Fruit fly (Drosophila melanogaster) whole organism, embryonic: ENCODE data around the gene CG6126.

Source experiments
- Antp ChIP-seq: fragments of 200-800 bp; sonication (Bioruptor generic); optimal IDR thresholded peaks from 3 replicates; lab custom pipeline; 2016; ENCODE audit warnings: missing biosample characterization, missing genetic modification characterization
- CG10147 ChIP-seq: fragments of 200-800 bp; sonication (Bioruptor generic); optimal IDR thresholded peaks from 2 replicates; lab custom pipeline; 2019; ENCODE audit warnings: missing biosample characterization, mild to moderate bottlenecking, missing genetic modification characterization, moderate library complexity
- CG11247 ChIP-seq: fragments of 200-800 bp; sonication (Bioruptor generic); IDR thresholded peaks from 2 replicates; pipeline ENCODE4 v1.3.6; 2022; ENCODE audit warnings: missing biosample characterization, missing genetic modification characterization
- CG1233 ChIP-seq: fragments of 200-800 bp; sonication (Bioruptor generic); optimal IDR thresholded peaks from 4 replicates; lab custom pipeline; 2018; ENCODE audit warnings: missing biosample characterization, mild to moderate bottlenecking, missing genetic modification characterization
- CG13296 ChIP-seq: fragments of 200-800 bp; sonication (Bioruptor generic); optimal IDR thresholded peaks from 3 replicates; lab custom pipeline; 2018; ENCODE audit warnings: missing biosample characterization, mild to moderate bottlenecking, missing genetic modification characterization
- CG14667 ChIP-seq: fragments of 200-800 bp; sonication (Bioruptor generic); IDR thresholded peaks from 2 replicates; pipeline ENCODE4 v1.3.6; 2022; ENCODE audit warnings: missing biosample characterization, missing genetic modification characterization
- CG15269 ChIP-seq: fragments of 200-800 bp; sonication (Bioruptor generic); optimal IDR thresholded peaks from 2 replicates; lab custom pipeline; 2018; ENCODE audit warnings: missing biosample characterization, mild to moderate bottlenecking, missing genetic modification characterization, moderate library complexity
- CG15514 ChIP-seq: fragments of 200-800 bp; sonication (Bioruptor generic); optimal IDR thresholded peaks from 3 replicates; lab custom pipeline; 2017; ENCODE audit warnings: missing biosample characterization, missing genetic modification characterization, mild to moderate bottlenecking, moderate library complexity, missing genetic modification reagents
- CG17328 ChIP-seq: fragments of 200-800 bp; sonication (Bioruptor generic); IDR thresholded peaks from 2 replicates; pipeline ENCODE4 v1.3.6; 2022; ENCODE audit warnings: missing biosample characterization, missing genetic modification characterization
- CG2116 ChIP-seq: fragments of 200-800 bp; sonication (Bioruptor generic); optimal IDR thresholded peaks from 3 replicates; lab custom pipeline; 2018; ENCODE audit warnings: missing biosample characterization, mild to moderate bottlenecking, missing genetic modification characterization
- CG2199 ChIP-seq: fragments of 200-800 bp; sonication (Bioruptor generic); IDR thresholded peaks from 3 replicates; pipeline ENCODE4 v1.3.6; 2022; ENCODE audit warnings: missing biosample characterization, missing genetic modification characterization
- CG2889 ChIP-seq: fragments of 200-800 bp; sonication (Bioruptor generic); IDR thresholded peaks from 3 replicates; pipeline ENCODE4 v1.3.6; 2022; ENCODE audit warnings: missing biosample characterization, missing genetic modification characterization
- CG31365 ChIP-seq: fragments of 200-800 bp; sonication (Bioruptor generic); optimal IDR thresholded peaks from 2 replicates; lab custom pipeline; 2018; ENCODE audit warnings: missing biosample characterization, mild to moderate bottlenecking, missing genetic modification characterization
- CG34376 ChIP-seq: fragments of 200-800 bp; sonication (Bioruptor generic); optimal IDR thresholded peaks from 2 replicates; lab custom pipeline; 2018; ENCODE audit warnings: missing biosample characterization, mild to moderate bottlenecking, missing genetic modification characterization
- CG43689 ChIP-seq: fragments of 200-800 bp; sonication (Bioruptor generic); IDR thresholded peaks from 2 replicates; pipeline ENCODE4 v1.3.6; 2022; ENCODE audit warnings: missing biosample characterization, missing genetic modification characterization
- CG4820 ChIP-seq: fragments of 200-800 bp; sonication (Bioruptor generic); optimal IDR thresholded peaks from 3 replicates; lab custom pipeline; 2016; ENCODE audit warnings: missing biosample characterization, missing genetic modification characterization
- CG6175 ChIP-seq: fragments of 200-800 bp; sonication (Bioruptor generic); IDR thresholded peaks from 3 replicates; pipeline ENCODE4 v1.3.6; 2022; ENCODE audit warnings: missing biosample characterization, missing genetic modification characterization
- CG6272 ChIP-seq: fragments of 200-800 bp; sonication (Bioruptor generic); IDR thresholded peaks from 2 replicates; pipeline ENCODE4 v1.3.6; 2022; ENCODE audit warnings: missing biosample characterization, missing genetic modification characterization
- CG6683 ChIP-seq: fragments of 200-800 bp; sonication (Bioruptor generic); optimal IDR thresholded peaks from 2 replicates; lab custom pipeline; 2017; ENCODE audit warnings: missing biosample characterization, mild to moderate bottlenecking, missing genetic modification characterization, missing genetic modification reagents
- CG8359 ChIP-seq: fragments of 200-800 bp; sonication (Bioruptor generic); optimal IDR thresholded peaks from 2 replicates; lab custom pipeline; 2017; ENCODE audit warnings: missing biosample characterization, mild to moderate bottlenecking, missing genetic modification characterization, borderline replicate concordance
- CG9215 ChIP-seq: fragments of 200-800 bp; sonication (Bioruptor generic); IDR thresholded peaks from 2 replicates; pipeline ENCODE4 v1.3.6; 2022; ENCODE audit warnings: missing biosample characterization, missing genetic modification characterization
- CG9876 ChIP-seq: fragments of 200-800 bp; sonication (Bioruptor generic); optimal IDR thresholded peaks from 2 replicates; lab custom pipeline; 2016; ENCODE audit warnings: missing biosample characterization, missing genetic modification characterization
- Gsc ChIP-seq: fragments of 200-800 bp; sonication (Bioruptor generic); IDR thresholded peaks from 2 replicates; pipeline ENCODE4 v1.3.6; 2022; ENCODE audit warnings: missing biosample characterization, missing genetic modification characterization
- Hand ChIP-seq: fragments of 200-800 bp; sonication (Bioruptor generic); optimal IDR thresholded peaks from 2 replicates; lab custom pipeline; 2017; ENCODE audit warnings: mild to moderate bottlenecking, missing biosample characterization, missing genetic modification reagents, missing genetic modification characterization
- HmgD ChIP-seq: fragments of 200-800 bp; sonication (Bioruptor generic); optimal IDR thresholded peaks from 3 replicates; lab custom pipeline; 2016; ENCODE audit warnings: missing biosample characterization, missing genetic modification characterization
- MTF-1 ChIP-seq: fragments of 200-800 bp; sonication (Bioruptor generic); optimal IDR thresholded peaks from 2 replicates; lab custom pipeline; 2018; ENCODE audit warnings: missing biosample characterization, mild to moderate bottlenecking, missing genetic modification characterization, borderline replicate concordance
- Med ChIP-seq: fragments of 200-800 bp; sonication (Bioruptor generic); peaks from one replicate; lab custom pipeline; 2016; ENCODE audit warnings: missing biosample characterization, missing genetic modification characterization, mild to moderate bottlenecking, inconsistent platforms, moderate library complexity
- Mes4 ChIP-seq: fragments of 200-800 bp; sonication (Bioruptor generic); optimal IDR thresholded peaks from 2 replicates; lab custom pipeline; 2016; ENCODE audit warnings: missing biosample characterization, missing genetic modification characterization
- Sox102F ChIP-seq: fragments of 200-800 bp; sonication (Bioruptor generic); optimal IDR thresholded peaks from 2 replicates; lab custom pipeline; 2018; ENCODE audit warnings: missing biosample characterization, mild to moderate bottlenecking, missing genetic modification characterization, moderate library complexity
- Spps ChIP-seq: fragments of 200-800 bp; sonication (Bioruptor generic); optimal IDR thresholded peaks from 2 replicates; lab custom pipeline; 2018; ENCODE audit warnings: missing biosample characterization, mild to moderate bottlenecking, missing genetic modification characterization
- Ssrp ChIP-seq: fragments of 200-800 bp; sonication (Bioruptor generic); optimal IDR thresholded peaks from 2 replicates; lab custom pipeline; 2018; ENCODE audit warnings: missing biosample characterization, mild to moderate bottlenecking, missing genetic modification characterization, moderate library complexity
- Vsx1 ChIP-seq: fragments of 200-800 bp; sonication (Bioruptor generic); optimal IDR thresholded peaks from 2 replicates; lab custom pipeline; 2017; ENCODE audit warnings: missing biosample characterization, mild to moderate bottlenecking, missing genetic modification characterization, missing genetic modification reagents
- Xrp1 ChIP-seq: fragments of 200-800 bp; sonication (Bioruptor generic); IDR thresholded peaks from 2 replicates; pipeline ENCODE4 v1.3.6; 2022; ENCODE audit warnings: missing biosample characterization, missing genetic modification characterization
- abd-A ChIP-seq: fragments of 200-800 bp; sonication (Bioruptor generic); optimal IDR thresholded peaks from 3 replicates; lab custom pipeline; 2019; ENCODE audit warnings: missing biosample characterization, mild to moderate bottlenecking, missing genetic modification characterization, moderate library complexity
- al ChIP-seq: fragments of 200-800 bp; sonication (Bioruptor generic); IDR thresholded peaks from 2 replicates; pipeline ENCODE4 v1.3.6; 2022; ENCODE audit warnings: missing biosample characterization, missing genetic modification characterization
- amos ChIP-seq: fragments of 200-800 bp; sonication (Bioruptor generic); IDR thresholded peaks from 2 replicates; pipeline ENCODE4 v1.3.6; 2022; ENCODE audit warnings: missing biosample characterization, missing genetic modification characterization; ENCODE audit not compliant: partially characterized antibody
- bbx ChIP-seq: fragments of 200-800 bp; sonication (Bioruptor generic); IDR thresholded peaks from 2 replicates; pipeline ENCODE4 v1.3.6; 2022; ENCODE audit warnings: missing biosample characterization, missing genetic modification characterization; ENCODE audit not compliant: partially characterized antibody
- crc ChIP-seq: fragments of 200-800 bp; sonication (Bioruptor generic); optimal IDR thresholded peaks from 2 replicates; lab custom pipeline; 2016; ENCODE audit warnings: missing biosample characterization, missing genetic modification characterization
- da ChIP-seq: fragments of 200-800 bp; sonication (Bioruptor generic); optimal IDR thresholded peaks from 2 replicates; lab custom pipeline; 2016; ENCODE audit warnings: missing biosample characterization, missing genetic modification characterization
- gcm2 ChIP-seq: fragments of 200-800 bp; sonication (Bioruptor generic); optimal IDR thresholded peaks from 2 replicates; lab custom pipeline; 2016; ENCODE audit warnings: missing biosample characterization, missing genetic modification characterization
- ham ChIP-seq: fragments of 200-800 bp; sonication (Bioruptor generic); IDR thresholded peaks from 2 replicates; pipeline ENCODE4 v1.3.6; 2022; ENCODE audit warnings: missing biosample characterization, missing genetic modification characterization
- ind ChIP-seq: fragments of 200-800 bp; sonication (Bioruptor generic); optimal IDR thresholded peaks from 3 replicates; lab custom pipeline; 2016; ENCODE audit warnings: missing biosample characterization, missing genetic modification characterization
- lov ChIP-seq, 2 experiments: fragments of 200-800 bp in 1 of 2; fragments of >200 bp in 1 of 2; sonication (Bioruptor generic) in 1 of 2; IDR thresholded peaks in 1 of 2; optimal IDR thresholded peaks in 1 of 2; 2 replicates in 1 of 2; 3 replicates in 1 of 2; pipeline versions ENCODE4 v1.3.6 to Lab custom; 2017 to 2022; ENCODE audit warnings: missing biosample characterization in 1 of 2, missing genetic modification characterization in 1 of 2
- peb ChIP-seq: fragments of 200-800 bp; sonication (Bioruptor generic); IDR thresholded peaks from 2 replicates; pipeline ENCODE4 v1.3.6; 2022; ENCODE audit warnings: missing biosample characterization, missing genetic modification characterization
- pita ChIP-seq: fragments of 200-800 bp; sonication (Bioruptor generic); optimal IDR thresholded peaks from 2 replicates; lab custom pipeline; 2017; ENCODE audit warnings: missing biosample characterization, mild to moderate bottlenecking, missing genetic modification characterization
- sisA ChIP-seq: fragments of 200-800 bp; sonication (Bioruptor generic); IDR thresholded peaks from 2 replicates; pipeline ENCODE4 v1.3.6; 2022; ENCODE audit warnings: missing biosample characterization, missing genetic modification characterization
- sr ChIP-seq: fragments of 200-800 bp; sonication (Bioruptor generic); IDR thresholded peaks from 3 replicates; pipeline ENCODE4 v1.3.6; 2022; ENCODE audit warnings: missing biosample characterization, missing genetic modification characterization
- tgo ChIP-seq: fragments of 200-800 bp; sonication (Bioruptor generic); IDR thresholded peaks from 3 replicates; pipeline ENCODE4 v1.3.6; 2022; ENCODE audit warnings: missing biosample characterization, missing genetic modification characterization
- unc-4 ChIP-seq: fragments of 200-800 bp; sonication (Bioruptor generic); IDR thresholded peaks from 2 replicates; pipeline ENCODE4 v1.3.6; 2022; ENCODE audit warnings: missing biosample characterization, missing genetic modification characterization; ENCODE audit not compliant: partially characterized antibody

Gene CG6126

DNA sequence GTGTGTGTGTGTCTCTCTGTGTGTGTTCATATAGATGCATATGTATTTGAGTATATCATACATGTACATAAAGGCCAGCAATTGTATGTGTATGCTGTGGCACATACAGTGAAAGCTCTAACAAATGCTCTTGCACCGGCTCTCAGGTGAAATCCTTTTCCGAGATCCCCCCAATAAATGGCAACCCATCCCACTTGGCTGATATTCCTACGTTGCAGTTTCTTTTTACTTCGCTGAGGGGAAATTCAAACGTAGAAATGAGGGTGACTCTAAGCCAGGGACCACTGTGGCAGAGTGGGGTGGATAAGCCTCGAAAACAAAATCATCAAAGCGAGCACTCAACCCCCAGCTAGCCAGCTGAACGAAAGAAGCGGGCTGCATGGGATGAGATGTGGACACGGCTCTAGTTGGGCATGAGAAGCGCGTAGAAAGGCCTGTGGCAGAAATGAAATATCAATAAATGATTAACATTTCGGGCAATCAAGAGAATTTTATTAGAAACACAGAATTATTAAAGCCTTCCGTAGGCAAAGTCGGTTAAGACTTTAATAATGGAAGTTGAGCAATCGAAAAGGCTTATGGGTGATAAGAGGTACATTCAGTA lies 19.5 kb upstream of the CG6126 start (continued):
- peak; percentile 99 for TF ChIP-seq da
- peak; percentile 95 for TF ChIP-seq Hand (GFP tag; lab: Kevin White, UChicago)
- TF ChIP-seq HmgD, result peak; percentile 100
- no peak for TF ChIP-seq amos (GFP tag; lab: Robert Waterston, UW)
- peak; percentile 98 for TF ChIP-seq al (GFP tag; lab: Robert Waterston, UW)
- peak; percentile 100 for TF ChIP-seq ind (GFP tag; lab: Kevin White, UChicago)
- peak; percentile 98 for TF ChIP-seq Ssrp (tag; lab: Kevin White, UChicago)
- TF ChIP-seq CG2889 (GFP tag; lab: Robert Waterston, UW), result peak; percentile 99
- TF ChIP-seq Antp (GFP tag; lab: Kevin White, UChicago), result peak; percentile 100
- TF ChIP-seq crc, result peak; percentile 99
- TF ChIP-seq CG15514 (GFP tag; lab: Kevin White, UChicago), result peak; percentile 96
- no peak for TF ChIP-seq pita (GFP tag; lab: Kevin White, UChicago)
- TF ChIP-seq CG6175 (GFP tag; lab: Robert Waterston, UW), result peak; percentile 98
- TF ChIP-seq CG2116 (GFP tag; lab: Kevin White, UChicago), result peak; percentile 85
- TF ChIP-seq CG4820 (GFP tag; lab: Kevin White, UChicago), result peak; percentile 99
- no peak for TF ChIP-seq lov (optimal IDR thresholded peaks at IDR 0.05; lab: Kevin White, UChicago)
- TF ChIP-seq lov (GFP tag; IDR thresholded peaks at IDR 0.05; lab: Robert Waterston, UW), result peak; percentile 100
- TF ChIP-seq Vsx1 (GFP tag; lab: Kevin White, UChicago), result peak; percentile 93
- TF ChIP-seq sisA (GFP tag; lab: Robert Waterston, UW), result peak; percentile 100
- TF ChIP-seq CG9876 (GFP tag; lab: Kevin White, UChicago), result peak; percentile 99
- peak; percentile 97 for TF ChIP-seq CG6683 (GFP tag; lab: Kevin White, UChicago)
- peak; percentile 95 for TF ChIP-seq CG31365 (tag; lab: Kevin White, UChicago)
- no peak for TF ChIP-seq unc-4 (GFP tag; lab: Robert Waterston, UW)
- TF ChIP-seq CG14667 (GFP tag; lab: Robert Waterston, UW), result peak; percentile 100
- TF ChIP-seq CG17328 (GFP tag; lab: Robert Waterston, UW), result peak; percentile 100
- TF ChIP-seq CG11247, result peak; percentile 99
- TF ChIP-seq CG15269 (tag; lab: Kevin White, UChicago), result peak; percentile 99
- peak; percentile 62; the same call in 1 of the 2 replicates for TF ChIP-seq bbx (GFP tag; lab: Robert Waterston, UW)
- peak; percentile 100 for TF ChIP-seq Sox102F (GFP tag; lab: Kevin White, UChicago)
- peak; percentile 96 for TF ChIP-seq Spps
- peak; percentile 99 for TF ChIP-seq abd-A (tag; lab: Kevin White, UChicago)
- peak; percentile 98 for TF ChIP-seq CG9215 (GFP tag; lab: Robert Waterston, UW)
- TF ChIP-seq CG34376 (GFP tag; lab: Kevin White, UChicago), result peak; percentile 97
- TF ChIP-seq CG1233 (GFP tag; lab: Kevin White, UChicago), result peak; percentile 99
- peak; percentile 100 for TF ChIP-seq CG2199 (GFP tag; lab: Robert Waterston, UW)
- peak; percentile 99 for TF ChIP-seq CG43689
- TF ChIP-seq CG10147 (GFP tag; lab: Kevin White, UChicago), result peak; percentile 96
- peak; percentile 99 for TF ChIP-seq MTF-1
- TF ChIP-seq CG8359 (GFP tag; lab: Kevin White, UChicago), result peak; percentile 94
- peak; percentile 99 for TF ChIP-seq Mes4 (GFP tag; lab: Kevin White, UChicago)
- peak; percentile 100 for TF ChIP-seq CG6272 (GFP tag; lab: Robert Waterston, UW)
- TF ChIP-seq ham (GFP tag; lab: Robert Waterston, UW), result peak; percentile 98
- peak; percentile 99 for TF ChIP-seq peb (GFP tag; lab: Robert Waterston, UW)
- peak; percentile 100 for TF ChIP-seq Med (GFP tag; lab: Kevin White, UChicago)
- TF ChIP-seq tgo (GFP tag; lab: Robert Waterston, UW), result peak; percentile 100
- peak; percentile 98 for TF ChIP-seq gcm2 (GFP tag; lab: Kevin White, UChicago)
- peak; percentile 97 for TF ChIP-seq CG13296 (GFP tag; lab: Kevin White, UChicago)
- peak; percentile 99 for TF ChIP-seq Gsc (GFP tag; lab: Robert Waterston, UW)
- peak; percentile 100 for TF ChIP-seq Xrp1 (GFP tag; lab: Robert Waterston, UW)
- peak; percentile 99 for TF ChIP-seq sr (GFP tag; lab: Robert Waterston, UW)
